Fruit fly (Drosophila melanogaster) whole organism, pupa: ENCODE results near the gene tbc.

ENCODE experiments used
- CG4496 ChIP-seq: fragments of 200-800 bp; sonication (Bioruptor generic); IDR thresholded peaks from 3 replicates; pipeline ENCODE4 v1.3.6; 2022; ENCODE audit warnings: missing biosample characterization, missing genetic modification characterization
- CG9948 ChIP-seq: fragments of 200-800 bp; sonication (Bioruptor generic); optimal IDR thresholded peaks from 2 replicates; lab custom pipeline; 2018; ENCODE audit warnings: missing biosample characterization, mild to moderate bottlenecking, missing genetic modification characterization, moderate library complexity
- EcR ChIP-seq: fragments of 200-800 bp; sonication (Bioruptor generic); optimal IDR thresholded peaks from 3 replicates; lab custom pipeline; 2019; ENCODE audit warnings: missing biosample characterization, missing genetic modification characterization, mild to moderate bottlenecking, moderate library complexity, missing genetic modification reagents
- Ets98B ChIP-seq: fragments of 200-800 bp; sonication (Bioruptor generic); IDR thresholded peaks from 2 replicates; pipeline ENCODE4 v1.3.6; 2022; ENCODE audit warnings: missing biosample characterization, missing genetic modification characterization
- fd96Ca ChIP-seq: fragments of 200-800 bp; sonication (Bioruptor generic); IDR thresholded peaks from 3 replicates; pipeline ENCODE4 v1.3.6; 2022; ENCODE audit warnings: missing biosample characterization, missing genetic modification characterization

dm6 chrX:20502252-20502651 is 53.1 kb downstream of the tbc start:
- TF ChIP-seq CG4496 (GFP tag; lab: Robert Waterston, UW) (no peak), fd96Ca (GFP tag; lab: Robert Waterston, UW) (no peak), EcR (GFP tag; lab: Kevin White, UChicago) (no peak), Ets98B (GFP tag; lab: Robert Waterston, UW) (no peak), CG9948 (tag; lab: Kevin White, UChicago) (no peak)
